Fruit fly (Drosophila melanogaster) whole organism, embryonic: ENCODE data around the gene CLS.

Experiments
- Aef1 ChIP-seq: fragments of 200-800 bp; sonication (Bioruptor generic); IDR thresholded peaks from 3 replicates; pipeline ENCODE4 v1.3.6; 2022; ENCODE audit warnings: missing biosample characterization, missing genetic modification characterization
- Atf-2 ChIP-seq: fragments of 200-800 bp; sonication (Bioruptor generic); optimal IDR thresholded peaks from 2 replicates; lab custom pipeline; 2016; ENCODE audit warnings: missing biosample characterization, missing genetic modification characterization
- BEAF-32 ChIP-seq: fragments of 200-800 bp; sonication (Bioruptor generic); optimal IDR thresholded peaks from 3 replicates; lab custom pipeline; 2017; ENCODE audit warnings: missing biosample characterization, missing genetic modification characterization, mild to moderate bottlenecking, moderate library complexity, missing genetic modification reagents
- Blimp-1 ChIP-seq: fragments of 200-800 bp; sonication (Bioruptor generic); optimal IDR thresholded peaks from 3 replicates; lab custom pipeline; 2018; ENCODE audit warnings: missing biosample characterization, missing genetic modification characterization, mild to moderate bottlenecking, moderate library complexity, missing genetic modification reagents
- CG10654 ChIP-seq: fragments of 200-800 bp; sonication (Bioruptor generic); optimal IDR thresholded peaks from 2 replicates; lab custom pipeline; 2016; ENCODE audit warnings: missing biosample characterization, missing genetic modification characterization
- CG11504 ChIP-seq: fragments of 200-800 bp; sonication (Bioruptor generic); optimal IDR thresholded peaks from 3 replicates; lab custom pipeline; 2019; ENCODE audit warnings: missing biosample characterization, mild to moderate bottlenecking, missing genetic modification characterization, moderate library complexity
- CG11560 ChIP-seq: fragments of 200-800 bp; sonication (Bioruptor generic); IDR thresholded peaks from 3 replicates; pipeline ENCODE4 v1.3.6; 2022; ENCODE audit warnings: missing biosample characterization, missing genetic modification characterization
- CG13624 ChIP-seq: fragments of 200-800 bp; sonication (Bioruptor generic); optimal IDR thresholded peaks from 2 replicates; lab custom pipeline; 2016; ENCODE audit warnings: missing biosample characterization, missing genetic modification characterization
- CG13894 ChIP-seq: fragments of 200-800 bp; sonication (Bioruptor generic); optimal IDR thresholded peaks from 3 replicates; lab custom pipeline; 2018; ENCODE audit warnings: missing biosample characterization, mild to moderate bottlenecking, missing genetic modification characterization, moderate library complexity
- CG17385 ChIP-seq: fragments of 200-800 bp; sonication (Bioruptor generic); optimal IDR thresholded peaks from 3 replicates; lab custom pipeline; 2018; ENCODE audit warnings: missing biosample characterization, mild to moderate bottlenecking, missing genetic modification characterization
- CG31365 ChIP-seq: fragments of 200-800 bp; sonication (Bioruptor generic); optimal IDR thresholded peaks from 2 replicates; lab custom pipeline; 2018; ENCODE audit warnings: missing biosample characterization, mild to moderate bottlenecking, missing genetic modification characterization
- CG5180 ChIP-seq: fragments of 200-800 bp; sonication (Bioruptor generic); optimal IDR thresholded peaks from 3 replicates; lab custom pipeline; 2017; ENCODE audit warnings: missing biosample characterization, missing genetic modification characterization, mild to moderate bottlenecking, moderate library complexity, missing genetic modification reagents
- CG7271 ChIP-seq: fragments of 200-800 bp; sonication (Bioruptor generic); optimal IDR thresholded peaks from 2 replicates; lab custom pipeline; 2018; ENCODE audit warnings: missing biosample characterization, mild to moderate bottlenecking, missing genetic modification characterization, moderate library complexity
- Camta ChIP-seq: fragments of 200-800 bp; sonication (Bioruptor generic); optimal IDR thresholded peaks from 2 replicates; lab custom pipeline; 2016; ENCODE audit warnings: missing biosample characterization, missing genetic modification characterization
- Doc3 ChIP-seq: fragments of 200-800 bp; sonication (Bioruptor generic); IDR thresholded peaks from 3 replicates; pipeline ENCODE4 v1.3.6; 2022; ENCODE audit warnings: missing biosample characterization, missing genetic modification characterization; ENCODE audit not compliant: partially characterized antibody
- Dp ChIP-seq: fragments of 200-800 bp; sonication (Bioruptor generic); optimal IDR thresholded peaks from 2 replicates; lab custom pipeline; 2018; ENCODE audit warnings: missing biosample characterization, mild to moderate bottlenecking, missing genetic modification characterization, moderate library complexity
- GATAe ChIP-seq: fragments of 200-800 bp; sonication (Bioruptor generic); conservative IDR thresholded peaks from 2 replicates; pipeline ENCODE4 v1.3.6; 2022; ENCODE audit warnings: missing biosample characterization, missing genetic modification characterization
- HLH4C ChIP-seq: fragments of 200-800 bp; sonication (Bioruptor generic); IDR thresholded peaks from 3 replicates; pipeline ENCODE4 v1.3.6; 2022; ENCODE audit warnings: missing biosample characterization, missing genetic modification characterization; ENCODE audit not compliant: partially characterized antibody
- Hr39 ChIP-seq: fragments of >200 bp; optimal IDR thresholded peaks from 2 replicates; lab custom pipeline; 2017
- Jarid2 ChIP-seq: fragments of 200-800 bp; sonication (Bioruptor generic); optimal IDR thresholded peaks from 3 replicates; lab custom pipeline; 2017; ENCODE audit warnings: mild to moderate bottlenecking, missing biosample characterization, missing genetic modification reagents, missing genetic modification characterization
- Lpt ChIP-seq: fragments of >200 bp; optimal IDR thresholded peaks from 2 replicates; lab custom pipeline; 2018; ENCODE audit warnings: missing biosample characterization, missing genetic modification characterization
- NFAT ChIP-seq: fragments of 200-800 bp; sonication (Bioruptor generic); IDR thresholded peaks from 2 replicates; pipeline ENCODE4 v1.3.6; 2022; ENCODE audit warnings: missing biosample characterization, missing genetic modification characterization
- Opbp ChIP-seq: fragments of 200-800 bp; sonication (Bioruptor generic); IDR thresholded peaks from 3 replicates; pipeline ENCODE4 v1.3.6; 2022; ENCODE audit warnings: missing biosample characterization, missing genetic modification characterization; ENCODE audit not compliant: partially characterized antibody
- PHDP ChIP-seq: fragments of 200-800 bp; sonication (Bioruptor generic); optimal IDR thresholded peaks from 3 replicates; lab custom pipeline; 2018; ENCODE audit warnings: missing biosample characterization, mild to moderate bottlenecking, missing genetic modification characterization, moderate library complexity
- Pdp1 ChIP-seq, 2 experiments: fragments of 200-800 bp; sonication (Bioruptor generic); optimal IDR thresholded peaks; 3 replicates each; lab custom pipeline; 2016; ENCODE audit warnings: missing biosample characterization in 2 of 2, missing genetic modification characterization in 2 of 2, mild to moderate bottlenecking in 1 of 2, moderate library complexity in 1 of 2
- Ravus ChIP-seq: fragments of 200-800 bp; sonication (Bioruptor generic); IDR thresholded peaks from 2 replicates; pipeline ENCODE4 v1.3.6; 2022; ENCODE audit warnings: missing biosample characterization, missing genetic modification characterization
- Scr ChIP-seq: fragments of 200-800 bp; sonication (Bioruptor generic); IDR thresholded peaks from 2 replicates; pipeline ENCODE4 v1.3.6; 2022; ENCODE audit warnings: missing biosample characterization, missing genetic modification characterization; ENCODE audit not compliant: partially characterized antibody
- Sin3A ChIP-seq: fragments of >200 bp; optimal IDR thresholded peaks from 2 replicates; lab custom pipeline; 2018
- Sox100B ChIP-seq: fragments of 200-800 bp; sonication (Bioruptor generic); optimal IDR thresholded peaks from 3 replicates; lab custom pipeline; 2018; ENCODE audit warnings: missing biosample characterization, mild to moderate bottlenecking, missing genetic modification characterization
- Sox102F ChIP-seq: fragments of 200-800 bp; sonication (Bioruptor generic); optimal IDR thresholded peaks from 2 replicates; lab custom pipeline; 2018; ENCODE audit warnings: missing biosample characterization, mild to moderate bottlenecking, missing genetic modification characterization, moderate library complexity
- YL-1 ChIP-seq: fragments of 200-800 bp; sonication (Bioruptor generic); optimal IDR thresholded peaks from 3 replicates; lab custom pipeline; 2017; ENCODE audit warnings: missing biosample characterization, mild to moderate bottlenecking, missing genetic modification characterization
- aop ChIP-seq: fragments of 200-800 bp; sonication (Bioruptor generic); IDR thresholded peaks from 2 replicates; pipeline ENCODE4 v1.3.6; 2022; ENCODE audit warnings: missing biosample characterization, missing genetic modification characterization
- dm ChIP-seq: fragments of 200-800 bp; sonication (Bioruptor generic); optimal IDR thresholded peaks from 3 replicates; lab custom pipeline; 2016; ENCODE audit warnings: missing biosample characterization, missing genetic modification characterization
- gfzf ChIP-seq: fragments of 200-800 bp; sonication (Bioruptor generic); optimal IDR thresholded peaks from 2 replicates; lab custom pipeline; 2016; ENCODE audit warnings: missing biosample characterization, mild to moderate bottlenecking, missing genetic modification characterization, moderate library complexity
- hbn ChIP-seq: fragments of 200-800 bp; sonication (Bioruptor generic); IDR thresholded peaks from 2 replicates; pipeline ENCODE4 v1.3.6; 2022; ENCODE audit warnings: missing biosample characterization, missing genetic modification characterization; ENCODE audit not compliant: partially characterized antibody
- luna ChIP-seq: fragments of 200-800 bp; sonication (Bioruptor generic); optimal IDR thresholded peaks from 2 replicates; lab custom pipeline; 2016; ENCODE audit warnings: missing biosample characterization, missing genetic modification characterization
- nmo ChIP-seq: fragments of 200-800 bp; sonication (Bioruptor generic); optimal IDR thresholded peaks from 2 replicates; lab custom pipeline; 2018; ENCODE audit warnings: missing biosample characterization, mild to moderate bottlenecking, missing genetic modification characterization, moderate library complexity
- prd ChIP-seq, 3 experiments: fragments of >200 bp in 2 of 3; fragments of 200-800 bp in 1 of 3; sonication (Bioruptor generic) in 1 of 3; optimal IDR thresholded peaks in 2 of 3; IDR thresholded peaks in 1 of 3; 2 replicates in 2 of 3; 3 replicates in 1 of 3; pipeline versions ENCODE4 v1.3.6 to Lab custom; 2017 to 2022; ENCODE audit warnings: missing biosample characterization in 1 of 3, missing genetic modification characterization in 1 of 3
- pum ChIP-seq: fragments of 200-800 bp; sonication (Bioruptor generic); optimal IDR thresholded peaks from 2 replicates; lab custom pipeline; 2016; ENCODE audit warnings: missing biosample characterization, missing genetic modification characterization
- run ChIP-seq: fragments of 200-800 bp; sonication (Bioruptor generic); optimal IDR thresholded peaks from 3 replicates; lab custom pipeline; 2018; ENCODE audit warnings: missing biosample characterization, mild to moderate bottlenecking, missing genetic modification characterization
- schlank ChIP-seq: fragments of 200-800 bp; sonication (Bioruptor generic); optimal IDR thresholded peaks from 2 replicates; lab custom pipeline; 2018; ENCODE audit warnings: missing biosample characterization, mild to moderate bottlenecking, missing genetic modification characterization
- sqz ChIP-seq: fragments of 200-800 bp; sonication (Bioruptor generic); optimal IDR thresholded peaks from 3 replicates; lab custom pipeline; 2018; ENCODE audit warnings: missing biosample characterization, mild to moderate bottlenecking, missing genetic modification characterization
- sug ChIP-seq: fragments of 200-800 bp; optimal IDR thresholded peaks from 2 replicates; lab custom pipeline; 2019; ENCODE audit warnings: missing biosample characterization, mild to moderate bottlenecking, missing genetic modification characterization, moderate library complexity
- tin ChIP-seq: fragments of 200-800 bp; sonication (Bioruptor generic); optimal IDR thresholded peaks from 3 replicates; lab custom pipeline; 2016; ENCODE audit warnings: missing biosample characterization, missing genetic modification characterization
- toy ChIP-seq: fragments of 200-800 bp; sonication (Bioruptor generic); IDR thresholded peaks from 2 replicates; pipeline ENCODE4 v1.3.6; 2022; ENCODE audit warnings: missing biosample characterization, missing genetic modification characterization
- twi ChIP-seq: fragments of 200-800 bp; optimal IDR thresholded peaks from 2 replicates; lab custom pipeline; 2019; ENCODE audit warnings: missing biosample characterization, mild to moderate bottlenecking, missing genetic modification characterization, moderate library complexity
- unc-4 ChIP-seq: fragments of 200-800 bp; sonication (Bioruptor generic); IDR thresholded peaks from 2 replicates; pipeline ENCODE4 v1.3.6; 2022; ENCODE audit warnings: missing biosample characterization, missing genetic modification characterization; ENCODE audit not compliant: partially characterized antibody
- zf30C ChIP-seq: fragments of 200-800 bp; sonication (Bioruptor generic); optimal IDR thresholded peaks from 3 replicates; lab custom pipeline; 2018; ENCODE audit warnings: missing biosample characterization, mild to moderate bottlenecking, missing genetic modification characterization

Gene CLS

DNA sequence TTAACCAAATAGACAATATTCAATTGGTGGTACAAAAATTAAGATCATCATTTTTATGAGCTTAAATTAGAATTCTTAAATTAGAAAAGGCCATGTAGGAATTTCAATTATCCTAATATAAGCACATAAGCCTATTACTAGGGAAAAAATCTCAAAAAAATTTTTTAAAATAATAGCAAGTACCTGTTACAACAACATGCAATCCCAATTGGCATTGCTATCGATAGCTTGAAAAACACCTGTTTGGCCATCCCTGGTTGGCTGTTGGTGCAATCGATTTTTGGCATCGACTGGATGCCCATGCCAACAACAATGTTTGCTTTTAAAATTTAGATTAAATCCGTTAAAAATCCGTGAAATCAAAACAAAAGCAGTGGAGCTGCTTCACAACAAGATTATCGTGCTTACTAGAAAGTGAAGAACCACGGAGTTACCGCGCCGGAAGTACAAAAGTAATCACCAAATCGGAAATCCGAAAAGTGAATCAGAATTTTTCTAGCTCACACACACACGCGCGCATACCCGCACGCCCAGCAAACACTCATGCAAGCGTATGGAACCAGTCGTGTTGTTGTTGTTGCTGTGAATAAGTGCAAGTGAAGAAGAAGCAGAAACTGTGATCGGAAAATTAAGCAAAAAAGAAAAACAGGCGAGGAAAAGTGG lies 25.5 kb downstream of the CLS start, which contains the start of gene RASSF8 (continued):
- TF ChIP-seq YL-1 (GFP tag; lab: Kevin White, UChicago) (peak; percentile 47), unc-4 (GFP tag; lab: Robert Waterston, UW) (peak; percentile 61), Jarid2 (GFP tag; lab: Kevin White, UChicago) (no peak), Sox100B (GFP tag; lab: Kevin White, UChicago) (no peak), hbn (peak; percentile 48; the same call in 1 of the 2 replicates), Camta (no peak), sug (peak; percentile 38), CG5180 (GFP tag; lab: Kevin White, UChicago) (no peak), zf30C (no peak), Ravus (GFP tag; lab: Robert Waterston, UW) (no peak), pum (GFP tag; lab: Kevin White, UChicago) (no peak), Hr39 (lab: Kevin White, UChicago) (no peak), Blimp-1 (GFP tag; lab: Kevin White, UChicago) (peak; percentile 86), nmo (GFP tag; lab: Kevin White, UChicago) (peak; percentile 42), dm (GFP tag; lab: Kevin White, UChicago) (peak; percentile 25), schlank (tag; lab: Kevin White, UChicago) (no peak), NFAT (GFP tag; lab: Robert Waterston, UW) (peak; percentile 74), HLH4C (GFP tag; lab: Robert Waterston, UW) (peak; percentile 68), luna (GFP tag; lab: Kevin White, UChicago) (no peak), CG13624 (GFP tag; lab: Kevin White, UChicago) (no peak), Doc3 (GFP tag; lab: Robert Waterston, UW) (peak; percentile 52; the same call in 1 of the 3 replicates), tin (GFP tag; lab: Kevin White, UChicago) (peak; percentile 10), PHDP (tag; lab: Kevin White, UChicago) (peak; percentile 12), aop (GFP tag; lab: Robert Waterston, UW) (0 out of 2 replicates have a peak, but pooled peaks have one; percentile 12), Lpt (no peak), Sox102F (peak; percentile 9), Opbp (GFP tag; lab: Robert Waterston, UW) (peak; percentile 68; the same call in 2 of the 3 replicates), CG11560 (tag; lab: Robert Waterston, UW) (no peak), CG13894 (tag; lab: Kevin White, UChicago) (peak; percentile 1), BEAF-32 (GFP tag; lab: Kevin White, UChicago) (peak; percentile 77), CG17385 (GFP tag; lab: Kevin White, UChicago) (peak; percentile 95), Dp (GFP tag; lab: Kevin White, UChicago) (peak; percentile 29), sqz (GFP tag; lab: Kevin White, UChicago) (peak; percentile 17), Sin3A (lab: Kevin White, UChicago) (peak; percentile 41), CG10654 (peak; percentile 19), Aef1 (peak; percentile 66), Atf-2 (GFP tag; lab: Kevin White, UChicago) (peak; percentile 43), CG31365 (no peak), run (no peak), Pdp1 (GFP tag; optimal IDR thresholded peaks at IDR 0.05; lab: Kevin White, UChicago) (peak in 1 of 2 experiments; percentile 46), gfzf (GFP tag; lab: Kevin White, UChicago) (peak; percentile 66), twi (no peak), prd (optimal IDR thresholded peaks at IDR 0.05; lab: Kevin White, UChicago) (no peak), prd (GFP tag; IDR thresholded peaks at IDR 0.05; lab: Robert Waterston, UW) (0 out of 3 replicates have a peak, but pooled peaks have one; percentile 10), GATAe (GFP tag; lab: Robert Waterston, UW) (no peak), CG7271 (tag; lab: Kevin White, UChicago) (no peak), CG11504 (tag; lab: Kevin White, UChicago) (peak; percentile 33), toy (GFP tag; lab: Robert Waterston, UW) (no peak), Scr (peak; percentile 71)
